Worm (Caenorhabditis elegans): ENCODE data around the gene elo-3.
"Not testable (repeated sequence)": the region's sequence is repeated elsewhere in the genome, so short reads cannot be mapped to it uniquely, and the experiment has no call there.

Gene elo-3

DNA sequence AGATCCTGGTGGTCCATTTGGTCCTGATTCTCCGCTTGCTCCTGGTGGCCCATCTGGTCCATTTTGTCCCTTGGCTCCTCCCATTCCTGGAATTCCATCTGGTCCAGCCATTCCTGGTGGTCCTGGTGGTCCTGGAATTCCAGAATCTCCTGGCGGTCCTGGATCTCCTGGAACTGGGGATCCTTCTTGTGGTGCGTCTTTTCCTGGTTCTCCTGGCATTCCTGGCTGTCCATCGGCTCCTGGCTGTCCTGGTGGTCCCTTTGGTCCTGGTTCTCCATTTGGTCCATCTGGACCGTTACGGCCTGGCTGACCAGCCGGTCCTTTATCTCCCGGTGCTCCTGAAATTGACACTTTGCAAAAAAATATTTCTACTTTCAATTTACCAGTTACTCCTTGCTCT, 8.1 kb downstream of the elo-3 start:
- TF ChIP-seq ttx-3 (tag; optimal IDR thresholded peaks at IDR 0.05) = no peak
- no peak for TF ChIP-seq zip-5 (tag; optimal IDR thresholded peaks at IDR 0.05)
- TF ChIP-seq hlh-13 (GFP tag; optimal IDR thresholded peaks at IDR 0.05) = no peak
- TF ChIP-seq dmd-4 (tag; optimal IDR thresholded peaks at IDR 0.05; ENCODE audit: borderline replicate concordance) = no peak
- TF ChIP-seq tbx-7 (tag; optimal IDR thresholded peaks at IDR 0.05) = no peak
- no peak for TF ChIP-seq fkh-10 (GFP tag; optimal IDR thresholded peaks at IDR 0.05)
- no peak for TF ChIP-seq tbx-2 (tag; optimal IDR thresholded peaks at IDR 0.05)
- TF ChIP-seq pat-9 (tag; optimal IDR thresholded peaks at IDR 0.05) = no peak
- no peak for TF ChIP-seq ceh-2 (tag; optimal IDR thresholded peaks at IDR 0.05)
- TF ChIP-seq che-1 (tag; optimal IDR thresholded peaks at IDR 0.05) = no peak
- no peak for TF ChIP-seq ceh-19 (GFP tag; optimal IDR thresholded peaks at IDR 0.05)
- TF ChIP-seq unc-86 (tag; optimal IDR thresholded peaks at IDR 0.05) = no peak

- TF ChIP-seq hlh-8 (tag; optimal IDR thresholded peaks at IDR 0.05) (no peak), lim-6 (tag; optimal IDR thresholded peaks at IDR 0.05) (no peak), pha-2 (tag; optimal IDR thresholded peaks at IDR 0.05) (no peak), syd-9 (tag; optimal IDR thresholded peaks at IDR 0.05) (no peak), unc-86 (tag; optimal IDR thresholded peaks at IDR 0.05) (no peak), fkh-10 (GFP tag; optimal IDR thresholded peaks at IDR 0.05) (no peak), nhr-11 (tag; optimal IDR thresholded peaks at IDR 0.05) (no peak), unc-55 (GFP tag; optimal IDR thresholded peaks at IDR 0.05) (no peak), madf-2 (tag; optimal IDR thresholded peaks at IDR 0.05) (no peak), sox-4 (tag; optimal IDR thresholded peaks at IDR 0.05) (no peak), ceh-31 (tag; optimal IDR thresholded peaks at IDR 0.05) (no peak), elt-2 (tag; optimal IDR thresholded peaks at IDR 0.05) (no peak), sox-2 (GFP tag; IDR thresholded peaks at IDR 0.05) (no peak), fax-1 (tag; optimal IDR thresholded peaks at IDR 0.05) (no peak), ceh-24 (tag; optimal IDR thresholded peaks at IDR 0.05) (no peak), ceh-34 (tag; optimal IDR thresholded peaks at IDR 0.05) (no peak), F13H6.1 (tag; optimal IDR thresholded peaks at IDR 0.05) (no peak), pha-4 (tag; optimal IDR thresholded peaks at IDR 0.05) (no peak), dve-1 (tag; optimal IDR thresholded peaks at IDR 0.05) (no peak)
Observed at ce11 chrIV:7246553-7246952, 9.0 kb downstream of the elo-3 start, which contains the start of gene col-114. TSS of gene col-114 (minus strand) at chrIV:7246653.

DNA sequence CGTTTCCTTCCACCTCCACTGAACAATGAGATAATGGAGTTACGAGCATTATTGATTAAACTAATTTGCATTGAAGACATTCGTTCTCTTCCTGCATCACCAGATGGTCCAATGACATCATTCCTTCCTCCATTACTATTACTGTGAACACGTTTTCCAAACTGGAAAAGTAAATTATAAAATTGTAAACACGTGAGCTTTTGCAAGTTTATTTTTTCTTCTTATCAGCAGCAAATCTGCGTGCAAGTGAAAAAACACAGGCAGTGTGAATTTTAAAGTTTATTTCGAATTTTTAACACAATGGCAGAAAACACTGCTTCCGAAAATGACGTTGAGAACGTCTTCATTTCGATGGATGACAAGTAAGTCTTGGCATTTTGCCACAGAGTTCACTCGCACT, 9.7 kb downstream of the elo-3 start, which contains the start of gene D2024.1:
D2024.1 (plus strand) TSS at position 301 of the 400 bp plus-strand sequence.
- TF ChIP-seq lin-11, sdc-2, ceh-48 (tag; optimal IDR thresholded peaks at IDR 0.05): not testable (repeated sequence)

DNA sequence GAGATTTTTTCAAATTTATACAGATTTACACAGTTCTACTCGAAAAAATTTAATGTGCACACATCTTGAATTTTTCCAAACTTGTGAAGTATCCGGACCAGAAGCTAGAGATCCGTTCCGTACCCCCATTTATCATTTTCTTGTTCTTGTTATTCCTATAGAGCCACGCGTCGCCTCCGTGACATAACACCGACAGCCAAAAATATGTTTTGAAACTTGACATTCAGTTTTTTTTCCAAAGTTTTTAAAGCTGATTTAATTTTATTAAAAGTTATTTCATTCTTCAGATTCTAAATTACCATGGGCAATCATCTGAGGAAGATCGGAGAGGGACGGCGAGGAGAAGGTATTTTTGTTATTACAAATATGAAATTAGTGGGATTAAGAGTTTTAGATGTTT, 12.6 kb downstream of the elo-3 start, which contains the start of gene D2024.18:
D2024.18 (plus strand) TSS at position 301 of the 400 bp plus-strand sequence.
- no peak for TF ChIP-seq che-1 (tag; optimal IDR thresholded peaks at IDR 0.05)
- no peak for TF ChIP-seq ceh-34 (tag; optimal IDR thresholded peaks at IDR 0.05)
- no peak for TF ChIP-seq ceh-30 (tag; optimal IDR thresholded peaks at IDR 0.05)
- no peak for TF ChIP-seq ceh-45 (GFP tag; IDR thresholded peaks at IDR 0.05)
- no peak for TF ChIP-seq pha-4 (tag; optimal IDR thresholded peaks at IDR 0.05)
- TF ChIP-seq tbx-2 (tag; optimal IDR thresholded peaks at IDR 0.05) = no peak
- no peak for TF ChIP-seq nfya-1 (tag; optimal IDR thresholded peaks at IDR 0.05)
- no peak for TF ChIP-seq nhr-11 (tag; optimal IDR thresholded peaks at IDR 0.05)
- no peak for TF ChIP-seq ref-2 (tag; optimal IDR thresholded peaks at IDR 0.05)
- TF ChIP-seq ceh-24 (tag; optimal IDR thresholded peaks at IDR 0.05) = no peak
- TF ChIP-seq rnt-1 (tag; optimal IDR thresholded peaks at IDR 0.05) = no peak
- no peak for TF ChIP-seq pat-9 (tag; optimal IDR thresholded peaks at IDR 0.05)
- no peak for TF ChIP-seq elt-2 (tag; optimal IDR thresholded peaks at IDR 0.05)
- TF ChIP-seq sox-4 (tag; optimal IDR thresholded peaks at IDR 0.05) = no peak
- no peak for TF ChIP-seq ceh-18 (tag; optimal IDR thresholded peaks at IDR 0.05)

Measured in whole organism, late embryonic.